Worm (Caenorhabditis elegans) whole organism, mixed stage, embryonic: ENCODE measurements around the gene T14B4.8.

Experiments
- ces-1 ChIP-seq: fragments of 150-350 bp; optimal IDR thresholded peaks from 2 replicates; lab custom pipeline; 2014; ENCODE audit warnings: missing biosample characterization, missing genetic modification reagents, missing genetic modification characterization
- lin-13 ChIP-seq: fragments of 150-350 bp; optimal IDR thresholded peaks from 2 replicates; lab custom pipeline; 2014; ENCODE audit warnings: missing biosample characterization, missing genetic modification characterization
- mab-5 ChIP-seq: fragments of 150-350 bp; optimal IDR thresholded peaks from 2 replicates; lab custom pipeline; 2014; ENCODE audit warnings: missing biosample characterization, missing genetic modification characterization
- nhr-2 ChIP-seq: fragments of 150-350 bp; optimal IDR thresholded peaks from 2 replicates; lab custom pipeline; 2014; ENCODE audit warnings: missing biosample characterization, missing genetic modification characterization
- nhr-237 ChIP-seq: fragments of 150-350 bp; optimal IDR thresholded peaks from 2 replicates; lab custom pipeline; 2014; ENCODE audit warnings: missing biosample characterization, missing genetic modification characterization
- nhr-28 ChIP-seq: fragments of 150-350 bp; optimal IDR thresholded peaks from 2 replicates; lab custom pipeline; 2014; ENCODE audit warnings: missing biosample characterization, missing genetic modification characterization
- nhr-76 ChIP-seq: sonication (generic microtip); optimal IDR thresholded peaks from 2 replicates; lab custom pipeline; 2017; ENCODE audit warnings: missing biosample characterization, missing genetic modification characterization
- pha-4 ChIP-seq: fragments of 150-350 bp; optimal IDR thresholded peaks from 2 replicates; lab custom pipeline; 2018; ENCODE audit warnings: missing biosample characterization, missing genetic modification reagents, missing genetic modification characterization
- sptf-1 ChIP-seq: sonication (generic microtip); optimal IDR thresholded peaks from 2 replicates; lab custom pipeline; 2017; ENCODE audit warnings: mild to moderate bottlenecking, missing genetic modification characterization, moderate library complexity, missing compliant biosample characterization
- unc-62 ChIP-seq: fragments of 150-350 bp; optimal IDR thresholded peaks from 2 replicates; lab custom pipeline; 2014; ENCODE audit warnings: missing biosample characterization, missing genetic modification reagents, missing genetic modification characterization
- ztf-11 ChIP-seq: fragments of 150-350 bp; optimal IDR thresholded peaks from 2 replicates; lab custom pipeline; 2014; ENCODE audit warnings: missing biosample characterization, missing genetic modification characterization

DNA sequence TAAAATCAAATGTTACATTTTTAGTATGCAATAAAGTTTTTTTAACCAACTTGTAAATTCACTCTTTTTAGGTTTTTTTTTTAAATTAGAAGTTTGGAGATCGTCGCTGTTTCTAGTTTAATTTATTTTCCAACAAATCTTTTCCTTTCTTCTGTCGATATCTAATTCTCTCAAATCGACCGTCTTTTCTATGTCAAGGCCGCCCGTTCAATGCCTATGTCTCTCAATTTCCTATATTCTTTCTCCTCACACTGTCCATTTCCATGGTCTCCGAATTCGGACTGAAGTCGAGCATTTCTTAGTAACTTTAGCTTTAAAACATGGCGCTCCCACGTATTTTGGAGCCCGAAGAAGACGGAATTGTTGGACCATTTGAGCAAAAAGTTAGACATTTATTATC, 12.6 kb downstream of the T14B4.8 start, which contains the start of the genes T14B4.5 and T14B4.20:
- TF ChIP-seq unc-62 (GFP tag; lab: Kevin White, UChicago) = no peak
- TF ChIP-seq ces-1 (GFP tag; lab: Kevin White, UChicago) = no peak
- TF ChIP-seq lin-13 (tag; lab: Kevin White, UChicago) = no peak
- TF ChIP-seq ztf-11 (tag; lab: Kevin White, UChicago) = no peak
- no peak for TF ChIP-seq pha-4 (tag; lab: Kevin White, UChicago)
- no peak for TF ChIP-seq nhr-28 (tag; lab: Kevin White, UChicago)
- no peak for TF ChIP-seq nhr-76
- TF ChIP-seq nhr-237 (tag; lab: Kevin White, UChicago) = no peak
- TF ChIP-seq nhr-2 (tag; lab: Kevin White, UChicago) = no peak
- no peak for TF ChIP-seq sptf-1
- no peak for TF ChIP-seq mab-5 (tag; lab: Kevin White, UChicago)
